Worm (Caenorhabditis elegans): ENCODE data around the gene mlp-1.

ce11 chrIII:5938013-5938412 is 36.8 kb downstream of the mlp-1 start:
- TF ChIP-seq klf-2 (GFP tag; conservative IDR thresholded peaks at IDR 0.05) (no peak), cog-1 (tag; optimal IDR thresholded peaks at IDR 0.05) (no peak), ztf-23 (GFP tag; IDR thresholded peaks at IDR 0.05) (peak; percentile 11; the same call in 1 of the 2 replicates), T22C8.4 (GFP tag; IDR thresholded peaks at IDR 0.05) (no peak)
